Fruit fly (Drosophila melanogaster): ENCODE measurements around the gene per.

per gene

DNA sequence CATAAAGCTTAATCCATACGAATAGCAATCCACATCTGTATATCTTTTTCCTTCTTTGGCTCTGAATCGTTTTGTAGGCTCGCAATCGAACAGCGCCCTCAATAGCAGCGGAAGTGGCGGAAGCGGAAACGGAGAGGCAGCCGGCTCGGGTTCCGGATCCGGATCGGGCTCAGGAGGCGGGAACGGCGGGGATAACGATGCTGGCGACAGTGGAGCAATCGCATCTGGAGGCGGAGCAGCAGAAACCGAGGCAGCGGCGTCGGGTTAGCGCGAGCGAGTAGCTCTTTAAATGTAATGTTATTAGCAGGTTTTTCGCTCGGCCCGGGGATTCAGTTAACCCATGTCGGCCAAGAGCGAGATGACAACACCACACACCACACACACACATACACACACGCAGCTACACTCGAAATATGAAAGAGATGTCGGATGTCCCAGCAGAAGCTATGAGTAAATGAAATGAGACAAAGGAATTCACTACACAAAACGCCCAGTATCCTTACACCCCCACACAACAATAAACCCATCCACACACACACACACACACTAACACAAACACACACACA, 8.3 kb upstream of the per start (continued):
- TF ChIP-seq CG4424 (GFP tag; optimal IDR thresholded peaks at IDR 0.05): no peak
- TF ChIP-seq cg (GFP tag; optimal IDR thresholded peaks at IDR 0.05): peak; percentile 35
- TF ChIP-seq Dbx (GFP tag; IDR thresholded peaks at IDR 0.05): no peak
- TF ChIP-seq ewg (GFP tag; optimal IDR thresholded peaks at IDR 0.05): no peak
- TF ChIP-seq nerfin-2 (GFP tag; IDR thresholded peaks at IDR 0.05; ENCODE audit: partially characterized antibody): no peak
- no peak for TF ChIP-seq Mes4 (GFP tag; optimal IDR thresholded peaks at IDR 0.05)
- TF ChIP-seq mld (GFP tag; IDR thresholded peaks at IDR 0.05; ENCODE audit: partially characterized antibody): no peak
- no peak for TF ChIP-seq pzg (GFP tag; optimal IDR thresholded peaks at IDR 0.05)
- TF ChIP-seq CG8924 (tag; optimal IDR thresholded peaks at IDR 0.05): no peak
- no peak for TF ChIP-seq lmd (GFP tag; IDR thresholded peaks at IDR 0.05)
- no peak for TF ChIP-seq caup (GFP tag; optimal IDR thresholded peaks at IDR 0.05; ENCODE audit: severe bottlenecking)
- peak; percentile 14 for TF ChIP-seq Ets97D (GFP tag; optimal IDR thresholded peaks at IDR 0.05)
- TF ChIP-seq Dfd (GFP tag; optimal IDR thresholded peaks at IDR 0.05): peak in 1 of 2 experiments; percentile 51
- TF ChIP-seq CG16779 (GFP tag; IDR thresholded peaks at IDR 0.05): no peak
- TF ChIP-seq lov (optimal IDR thresholded peaks at IDR 0.05): no peak
- TF ChIP-seq lov (GFP tag; IDR thresholded peaks at IDR 0.05): no peak
- TF ChIP-seq Scr (GFP tag; IDR thresholded peaks at IDR 0.05; ENCODE audit: partially characterized antibody): no peak
- TF ChIP-seq Usf (GFP tag; optimal IDR thresholded peaks at IDR 0.05): no peak

DNA sequence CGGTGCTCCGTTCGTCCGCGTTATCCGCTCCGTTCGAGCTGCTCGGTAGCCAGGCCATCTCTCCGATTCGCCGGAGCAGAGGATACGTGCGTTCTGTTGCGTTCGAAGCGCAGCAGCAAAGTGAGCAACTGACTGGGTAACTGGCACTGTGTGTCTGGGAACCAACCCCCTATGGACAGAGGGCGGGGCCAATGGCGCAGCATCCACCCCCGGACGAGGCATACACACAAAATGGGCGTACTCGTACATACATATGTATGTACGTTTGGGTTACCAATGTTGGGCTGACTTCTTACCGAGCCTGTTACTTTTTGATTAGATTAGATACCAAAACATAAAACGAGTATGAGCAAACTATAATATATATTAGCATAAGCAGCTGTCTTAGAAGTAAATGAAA, 3.8 kb upstream of the per start, which contains the start of gene HLH3B:
TSS of gene HLH3B (minus strand) at position 123 of the 400 bp plus-strand sequence.
- TF ChIP-seq aop (GFP tag; IDR thresholded peaks at IDR 0.05) (no peak), Nf-YC (tag; optimal IDR thresholded peaks at IDR 0.05) (peak; percentile 84), seq (GFP tag; IDR thresholded peaks at IDR 0.05) (peak; percentile 51; the same call in 1 of the 2 replicates), Nf-YB (GFP tag; optimal IDR thresholded peaks at IDR 0.05) (peak; percentile 84), CG32767 (GFP tag; IDR thresholded peaks at IDR 0.05) (peak; percentile 60; the same call in 1 of the 2 replicates), CG5245 (GFP tag; optimal IDR thresholded peaks at IDR 0.05) (no peak)

DNA sequence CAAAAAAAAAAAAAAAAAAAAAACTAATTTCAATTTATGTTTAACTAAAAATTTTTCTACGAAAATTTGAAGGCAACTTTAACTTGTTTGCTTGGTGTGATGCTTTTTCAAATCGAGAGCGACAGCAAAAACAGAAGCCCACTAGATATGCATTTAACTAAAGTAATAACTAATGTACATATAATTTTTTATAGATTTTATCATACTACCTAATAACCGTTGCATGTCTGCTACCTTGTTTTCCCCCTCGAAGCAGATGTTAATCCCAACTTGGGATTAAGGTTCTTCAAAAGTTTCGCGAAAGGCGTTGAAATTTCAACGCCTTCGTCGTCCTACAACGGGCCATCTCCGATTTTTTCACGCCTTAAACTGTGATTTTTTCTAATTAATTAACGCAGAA, 2.5 kb upstream of the per start, which contains the start of gene CG2652:
TSS of gene CG2652 (minus strand) at position 101 of the 400 bp plus-strand sequence.
- TF ChIP-seq D (optimal IDR thresholded peaks at IDR 0.05) (no peak), D (GFP tag; optimal IDR thresholded peaks at IDR 0.05) (no peak), sisA (GFP tag; IDR thresholded peaks at IDR 0.05) (no peak), ranshi (GFP tag; IDR thresholded peaks at IDR 0.05) (no peak), CG14441 (GFP tag; IDR thresholded peaks at IDR 0.05) (no peak), crol (GFP tag; IDR thresholded peaks at IDR 0.05) (no peak), CG17359 (tag; optimal IDR thresholded peaks at IDR 0.05) (no peak), ro (GFP tag; IDR thresholded peaks at IDR 0.05) (no peak), Doc3 (GFP tag; IDR thresholded peaks at IDR 0.05; ENCODE audit: partially characterized antibody) (no peak), CG7271 (tag; optimal IDR thresholded peaks at IDR 0.05) (no peak), CG2875 (GFP tag; optimal IDR thresholded peaks at IDR 0.05) (no peak)

DNA sequence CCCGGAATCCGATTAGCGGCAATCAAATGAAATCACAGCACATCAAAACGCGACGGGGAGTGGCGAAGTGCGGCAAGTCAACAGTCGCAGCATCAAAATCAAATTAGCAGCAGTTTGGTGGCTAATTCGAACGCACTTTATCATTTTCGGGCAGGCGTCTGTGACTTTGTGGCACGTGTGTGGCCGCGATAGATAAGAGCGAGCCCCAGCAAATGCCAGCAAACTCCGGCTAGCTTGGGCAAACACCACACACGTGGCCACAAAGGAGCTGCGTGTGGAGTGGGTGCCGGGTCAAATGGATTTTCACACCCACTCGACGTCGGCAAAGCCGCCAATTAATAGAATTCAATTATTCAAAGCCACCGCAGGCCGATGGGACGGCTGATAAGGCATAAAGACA, 1.5 kb upstream of the per start:
- TF ChIP-seq CG4404 (GFP tag; IDR thresholded peaks at IDR 0.05) (no peak), prd (optimal IDR thresholded peaks at IDR 0.05) (no peak), prd (GFP tag; IDR thresholded peaks at IDR 0.05) (no peak), nerfin-1 (tag; optimal IDR thresholded peaks at IDR 0.05) (peak; percentile 43), oc (tag; optimal IDR thresholded peaks at IDR 0.05) (peak; percentile 61), Hey (tag; optimal IDR thresholded peaks at IDR 0.05) (peak; percentile 93), tap (tag; optimal IDR thresholded peaks at IDR 0.05) (no peak)

All from whole organism, embryonic.